Worm (Caenorhabditis elegans) whole organism, young adult: ENCODE data around the gene C28C12.1.

ENCODE experiments used
- B0019.2 ChIP-seq: fragments of 200-800 bp; sonication (Bioruptor generic); conservative IDR thresholded peaks from 2 replicates; pipeline ENCODE4 v1.3.6; 2022; ENCODE audit warnings: missing genetic modification reagents, missing genetic modification characterization, missing compliant biosample characterization
- F57A8.1 ChIP-seq: fragments of 200-800 bp; sonication (Bioruptor generic); optimal IDR thresholded peaks from 2 replicates; lab custom pipeline; 2018; ENCODE audit warnings: mild to moderate bottlenecking, missing genetic modification characterization, moderate library complexity, missing compliant biosample characterization
- dpl-1 ChIP-seq: fragments of 150-350 bp; optimal IDR thresholded peaks from 2 replicates; lab custom pipeline; 2014; ENCODE audit warnings: missing biosample characterization, missing genetic modification reagents, missing genetic modification characterization
- nfya-1 ChIP-seq: sonication (generic microtip); optimal IDR thresholded peaks from 2 replicates; lab custom pipeline; 2017; ENCODE audit warnings: antibody characterized with exemption, missing compliant biosample characterization, missing genetic modification characterization, borderline replicate concordance; ENCODE audit not compliant: insufficient read depth
- rec-8 ChIP-seq, 2 experiments: sonication (generic microtip); optimal IDR thresholded peaks; 2 replicates each; lab custom pipeline; 2016; ENCODE audit warnings: mild to moderate bottlenecking in 2 of 2, missing genetic modification characterization in 2 of 2, missing genetic modification reagents in 2 of 2, missing genotype in 2 of 2, missing biosample characterization in 1 of 2, missing compliant biosample characterization in 1 of 2, moderate library complexity in 1 of 2

- no peak for TF ChIP-seq rec-8 (tag; optimal IDR thresholded peaks at IDR 0.05; lab: Kevin White, UChicago)
- no peak for TF ChIP-seq B0019.2 (GFP tag; lab: Robert Waterston, UW)
- TF ChIP-seq F57A8.1 (GFP tag; lab: Kevin White, UChicago), result no peak
- TF ChIP-seq dpl-1 (GFP tag; lab: Kevin White, UChicago), result no peak
- no peak for TF ChIP-seq nfya-1 (tag; lab: Kevin White, UChicago)
Observed at ce11 chrIV:8526579-8526978, 25.1 kb downstream of the C28C12.1 start.
